Fruit fly (Drosophila melanogaster): ENCODE data around the gene CG10947.

- no peak for TF ChIP-seq lz (GFP tag; optimal IDR thresholded peaks at IDR 0.05)
- no peak for TF ChIP-seq CG15336 (GFP tag; IDR thresholded peaks at IDR 0.05)
Observed at dm6 chr2L:20431210-20431609, 16.6 kb upstream of the CG10947 start.
